Fruit fly (Drosophila melanogaster) whole organism, embryonic: ENCODE measurements around the gene phol.
A peak's percentile ranks its signal among the peaks of the same experiment; 100 is the strongest.

Source experiments
- Antp ChIP-seq: fragments of 200-800 bp; sonication (Bioruptor generic); optimal IDR thresholded peaks from 3 replicates; lab custom pipeline; 2016; ENCODE audit warnings: missing biosample characterization, missing genetic modification characterization
- Bgb ChIP-seq: fragments of 200-800 bp; sonication (Bioruptor generic); IDR thresholded peaks from 2 replicates; pipeline ENCODE4 v1.3.6; 2022; ENCODE audit warnings: missing biosample characterization, missing genetic modification characterization; ENCODE audit not compliant: partially characterized antibody
- CG10274 ChIP-seq: fragments of 200-800 bp; sonication (Bioruptor generic); optimal IDR thresholded peaks from 3 replicates; lab custom pipeline; 2017; ENCODE audit warnings: missing biosample characterization, mild to moderate bottlenecking, missing genetic modification characterization
- CG10431 ChIP-seq: fragments of 200-800 bp; sonication (Bioruptor generic); optimal IDR thresholded peaks from 3 replicates; lab custom pipeline; 2018; ENCODE audit warnings: missing biosample characterization, mild to moderate bottlenecking, missing genetic modification characterization
- CG11085 ChIP-seq: fragments of 200-800 bp; sonication (Bioruptor generic); IDR thresholded peaks from 2 replicates; pipeline ENCODE4 v1.3.6; 2022; ENCODE audit warnings: missing biosample characterization, missing genetic modification characterization
- CG11093 ChIP-seq: fragments of 200-800 bp; sonication (Bioruptor generic); IDR thresholded peaks from 3 replicates; pipeline ENCODE4 v1.3.6; 2022; ENCODE audit warnings: missing biosample characterization, missing genetic modification characterization
- CG11695 ChIP-seq: fragments of 200-800 bp; sonication (Bioruptor generic); IDR thresholded peaks from 3 replicates; pipeline ENCODE4 v1.3.6; 2022; ENCODE audit warnings: missing biosample characterization, missing genetic modification characterization
- CG12219 ChIP-seq: fragments of 200-800 bp; sonication (Bioruptor generic); optimal IDR thresholded peaks from 3 replicates; lab custom pipeline; 2018; ENCODE audit warnings: missing biosample characterization, mild to moderate bottlenecking, missing genetic modification characterization
- CG1233 ChIP-seq: fragments of 200-800 bp; sonication (Bioruptor generic); optimal IDR thresholded peaks from 4 replicates; lab custom pipeline; 2018; ENCODE audit warnings: missing biosample characterization, mild to moderate bottlenecking, missing genetic modification characterization
- CG12744 ChIP-seq: fragments of 200-800 bp; sonication (Bioruptor generic); optimal IDR thresholded peaks from 2 replicates; lab custom pipeline; 2016; ENCODE audit warnings: missing biosample characterization, missing genetic modification characterization
- CG14441 ChIP-seq: fragments of 200-800 bp; sonication (Bioruptor generic); IDR thresholded peaks from 2 replicates; pipeline ENCODE4 v1.3.6; 2022; ENCODE audit warnings: missing biosample characterization, missing genetic modification characterization
- CG17568 ChIP-seq: fragments of 200-800 bp; sonication (Bioruptor generic); optimal IDR thresholded peaks from 2 replicates; lab custom pipeline; 2018; ENCODE audit warnings: missing biosample characterization, mild to moderate bottlenecking, missing genetic modification characterization, moderate library complexity
- CG2889 ChIP-seq: fragments of 200-800 bp; sonication (Bioruptor generic); IDR thresholded peaks from 3 replicates; pipeline ENCODE4 v1.3.6; 2022; ENCODE audit warnings: missing biosample characterization, missing genetic modification characterization
- CG30403 ChIP-seq: fragments of 200-800 bp; sonication (Bioruptor generic); optimal IDR thresholded peaks from 3 replicates; lab custom pipeline; 2016; ENCODE audit warnings: missing biosample characterization, missing genetic modification characterization
- CG3407 ChIP-seq: fragments of 200-800 bp; sonication (Bioruptor generic); optimal IDR thresholded peaks from 2 replicates; lab custom pipeline; 2018; ENCODE audit warnings: missing biosample characterization, mild to moderate bottlenecking, missing genetic modification characterization
- CG5180 ChIP-seq: fragments of 200-800 bp; sonication (Bioruptor generic); optimal IDR thresholded peaks from 3 replicates; lab custom pipeline; 2017; ENCODE audit warnings: missing biosample characterization, missing genetic modification characterization, mild to moderate bottlenecking, moderate library complexity, missing genetic modification reagents
- CG6175 ChIP-seq: fragments of 200-800 bp; sonication (Bioruptor generic); IDR thresholded peaks from 3 replicates; pipeline ENCODE4 v1.3.6; 2022; ENCODE audit warnings: missing biosample characterization, missing genetic modification characterization
- CG8944 ChIP-seq: fragments of 200-800 bp; sonication (Bioruptor generic); optimal IDR thresholded peaks from 3 replicates; lab custom pipeline; 2016; ENCODE audit warnings: missing biosample characterization, missing genetic modification characterization
- CG9609 ChIP-seq: fragments of 200-800 bp; sonication (Bioruptor generic); optimal IDR thresholded peaks from 3 replicates; lab custom pipeline; 2016; ENCODE audit warnings: missing biosample characterization, missing genetic modification characterization
- CG9876 ChIP-seq: fragments of 200-800 bp; sonication (Bioruptor generic); optimal IDR thresholded peaks from 2 replicates; lab custom pipeline; 2016; ENCODE audit warnings: missing biosample characterization, missing genetic modification characterization
- CG9932 ChIP-seq: fragments of 200-800 bp; sonication (Bioruptor generic); IDR thresholded peaks from 2 replicates; pipeline ENCODE4 v1.3.6; 2022; ENCODE audit warnings: missing biosample characterization, missing genetic modification characterization
- Dref ChIP-seq: fragments of 200-800 bp; sonication (Bioruptor generic); IDR thresholded peaks from 2 replicates; pipeline ENCODE4 v1.3.6; 2022; ENCODE audit warnings: missing biosample characterization, missing genetic modification characterization
- Ets65A ChIP-seq: fragments of 200-800 bp; sonication (Bioruptor generic); peaks from one replicate; lab custom pipeline; 2016; ENCODE audit warnings: missing biosample characterization, missing genetic modification characterization
- GATAe ChIP-seq: fragments of 200-800 bp; sonication (Bioruptor generic); conservative IDR thresholded peaks from 2 replicates; pipeline ENCODE4 v1.3.6; 2022; ENCODE audit warnings: missing biosample characterization, missing genetic modification characterization
- Kr ChIP-seq: fragments of 200-800 bp; sonication (Bioruptor generic); optimal IDR thresholded peaks from 2 replicates; lab custom pipeline; 2017; ENCODE audit warnings: missing biosample characterization, mild to moderate bottlenecking, missing genetic modification characterization
- NC2β ChIP-seq: fragments of 200-800 bp; sonication (Bioruptor generic); optimal IDR thresholded peaks from 2 replicates; lab custom pipeline; 2016; ENCODE audit warnings: missing biosample characterization, missing genetic modification characterization
- NFAT ChIP-seq: fragments of 200-800 bp; sonication (Bioruptor generic); IDR thresholded peaks from 2 replicates; pipeline ENCODE4 v1.3.6; 2022; ENCODE audit warnings: missing biosample characterization, missing genetic modification characterization
- Nf-YA ChIP-seq: fragments of 200-800 bp; sonication (Bioruptor generic); IDR thresholded peaks from 2 replicates; pipeline ENCODE4 v1.3.6; 2022; ENCODE audit warnings: missing biosample characterization, missing genetic modification characterization
- Optix ChIP-seq: fragments of 200-800 bp; sonication (Bioruptor generic); IDR thresholded peaks from 3 replicates; pipeline ENCODE4 v1.3.6; 2022; ENCODE audit warnings: missing biosample characterization, missing genetic modification characterization
- Sin3A ChIP-seq: fragments of >200 bp; optimal IDR thresholded peaks from 2 replicates; lab custom pipeline; 2018
- amos ChIP-seq: fragments of 200-800 bp; sonication (Bioruptor generic); IDR thresholded peaks from 2 replicates; pipeline ENCODE4 v1.3.6; 2022; ENCODE audit warnings: missing biosample characterization, missing genetic modification characterization; ENCODE audit not compliant: partially characterized antibody
- aop ChIP-seq: fragments of 200-800 bp; sonication (Bioruptor generic); IDR thresholded peaks from 2 replicates; pipeline ENCODE4 v1.3.6; 2022; ENCODE audit warnings: missing biosample characterization, missing genetic modification characterization
- az2 ChIP-seq: fragments of 200-800 bp; sonication (Bioruptor generic); optimal IDR thresholded peaks from 3 replicates; lab custom pipeline; 2016; ENCODE audit warnings: missing biosample characterization, missing genetic modification characterization
- chif ChIP-seq, 2 experiments: fragments of 200-800 bp; sonication (Bioruptor generic); optimal IDR thresholded peaks; 3 replicates each; lab custom pipeline; 2016; ENCODE audit warnings: missing biosample characterization in 2 of 2, missing genetic modification characterization in 2 of 2
- ci ChIP-seq: fragments of 200-800 bp; sonication (Bioruptor generic); IDR thresholded peaks from 3 replicates; pipeline ENCODE4 v1.3.6; 2022; ENCODE audit warnings: missing biosample characterization, missing genetic modification characterization
- corto ChIP-seq: fragments of 200-800 bp; sonication (Bioruptor generic); optimal IDR thresholded peaks from 2 replicates; lab custom pipeline; 2016; ENCODE audit warnings: missing biosample characterization, mild to moderate bottlenecking, missing genetic modification characterization, moderate library complexity
- crol ChIP-seq: fragments of 200-800 bp; sonication (Bioruptor generic); IDR thresholded peaks from 2 replicates; pipeline ENCODE4 v1.3.6; 2022; ENCODE audit warnings: missing biosample characterization, missing genetic modification characterization
- emc ChIP-seq: fragments of 200-800 bp; sonication (Bioruptor generic); optimal IDR thresholded peaks from 2 replicates; lab custom pipeline; 2016; ENCODE audit warnings: missing biosample characterization, missing genetic modification characterization
- eyg ChIP-seq: fragments of 200-800 bp; sonication (Bioruptor generic); optimal IDR thresholded peaks from 3 replicates; lab custom pipeline; 2016; ENCODE audit warnings: missing biosample characterization, missing genetic modification characterization
- hkb ChIP-seq, 2 experiments: fragments of 200-800 bp in 1 of 2; fragments of >200 bp in 1 of 2; sonication (Bioruptor generic) in 1 of 2; IDR thresholded peaks in 1 of 2; optimal IDR thresholded peaks in 1 of 2; 2 replicates each; pipeline versions ENCODE4 v1.3.6 to Lab custom; 2017 to 2022; ENCODE audit warnings: missing biosample characterization in 1 of 2, missing genetic modification characterization in 1 of 2
- lola ChIP-seq, 3 experiments: fragments of >200 bp in 2 of 3; fragments of 200-800 bp in 1 of 3; sonication (Bioruptor generic) in 1 of 3; optimal IDR thresholded peaks; 2 replicates each; lab custom pipeline; 2017 to 2019; ENCODE audit warnings: missing biosample characterization in 3 of 3, missing genetic modification characterization in 3 of 3, mild to moderate bottlenecking in 1 of 3, moderate library complexity in 1 of 3
- luna ChIP-seq: fragments of 200-800 bp; sonication (Bioruptor generic); optimal IDR thresholded peaks from 2 replicates; lab custom pipeline; 2016; ENCODE audit warnings: missing biosample characterization, missing genetic modification characterization
- pfk ChIP-seq: fragments of 200-800 bp; sonication (Bioruptor generic); optimal IDR thresholded peaks from 2 replicates; lab custom pipeline; 2018; ENCODE audit warnings: missing biosample characterization, mild to moderate bottlenecking, missing genetic modification characterization, moderate library complexity
- prd ChIP-seq, 3 experiments: fragments of >200 bp in 2 of 3; fragments of 200-800 bp in 1 of 3; sonication (Bioruptor generic) in 1 of 3; optimal IDR thresholded peaks in 2 of 3; IDR thresholded peaks in 1 of 3; 2 replicates in 2 of 3; 3 replicates in 1 of 3; pipeline versions ENCODE4 v1.3.6 to Lab custom; 2017 to 2022; ENCODE audit warnings: missing biosample characterization in 1 of 3, missing genetic modification characterization in 1 of 3
- ro ChIP-seq: fragments of 200-800 bp; sonication (Bioruptor generic); IDR thresholded peaks from 2 replicates; pipeline ENCODE4 v1.3.6; 2022; ENCODE audit warnings: missing biosample characterization, missing genetic modification characterization
- sd ChIP-seq: fragments of 200-800 bp; sonication (Bioruptor generic); optimal IDR thresholded peaks from 3 replicates; lab custom pipeline; 2018; ENCODE audit warnings: missing biosample characterization, mild to moderate bottlenecking, missing genetic modification characterization, moderate library complexity
- stc ChIP-seq: fragments of 200-800 bp; sonication (Bioruptor generic); IDR thresholded peaks from 2 replicates; pipeline ENCODE4 v1.3.6; 2022; ENCODE audit warnings: missing biosample characterization, missing genetic modification characterization
- tll ChIP-seq, 2 experiments: fragments of 200-800 bp in 1 of 2; fragments of >200 bp in 1 of 2; sonication (Bioruptor generic) in 1 of 2; optimal IDR thresholded peaks; 2 replicates each; lab custom pipeline; 2017 to 2019; ENCODE audit warnings: missing biosample characterization in 2 of 2, missing genetic modification characterization in 2 of 2, mild to moderate bottlenecking in 1 of 2, moderate library complexity in 1 of 2
- vvl ChIP-seq: fragments of 200-800 bp; sonication (Bioruptor generic); IDR thresholded peaks from 2 replicates; pipeline ENCODE4 v1.3.6; 2022; ENCODE audit warnings: missing biosample characterization, missing genetic modification characterization
- z ChIP-seq: fragments of 200-800 bp; sonication (Bioruptor generic); IDR thresholded peaks from 3 replicates; pipeline ENCODE4 v1.3.6; 2022; ENCODE audit warnings: missing biosample characterization, missing genetic modification characterization
- zf30C ChIP-seq: fragments of 200-800 bp; sonication (Bioruptor generic); optimal IDR thresholded peaks from 3 replicates; lab custom pipeline; 2018; ENCODE audit warnings: missing biosample characterization, mild to moderate bottlenecking, missing genetic modification characterization

Gene phol

dm6 chr3L:9447239-9447777 is 8.8 kb downstream of the phol start (continued):
- TF ChIP-seq Kr (GFP tag; lab: Kevin White, UChicago) = peak; percentile 79
- no peak for TF ChIP-seq CG12219
- peak; percentile 79; the same call in 1 of the 2 replicates for TF ChIP-seq GATAe (GFP tag; lab: Robert Waterston, UW)
- TF ChIP-seq emc = no peak
- no peak for TF ChIP-seq CG8944 (GFP tag; lab: Kevin White, UChicago)
- TF ChIP-seq Antp (GFP tag; lab: Kevin White, UChicago) = no peak
- no peak for TF ChIP-seq CG17568 (GFP tag; lab: Kevin White, UChicago)
- TF ChIP-seq stc (GFP tag; lab: Robert Waterston, UW) = no peak
- no peak for TF ChIP-seq aop (GFP tag; lab: Robert Waterston, UW)
- TF ChIP-seq CG9876 (GFP tag; lab: Kevin White, UChicago) = no peak
- TF ChIP-seq NC2β (GFP tag; lab: Kevin White, UChicago) = no peak
- TF ChIP-seq CG11085 (GFP tag; lab: Robert Waterston, UW) = no peak
- no peak for TF ChIP-seq CG11093 (GFP tag; lab: Robert Waterston, UW)
- no peak for TF ChIP-seq Optix (GFP tag; lab: Robert Waterston, UW)
- TF ChIP-seq Nf-YA (GFP tag; lab: Robert Waterston, UW) = no peak
- TF ChIP-seq CG10274 = no peak
- TF ChIP-seq CG1233 (GFP tag; lab: Kevin White, UChicago) = no peak
- no peak for TF ChIP-seq CG9609 (GFP tag; lab: Kevin White, UChicago)
- no peak for TF ChIP-seq CG11695
- no peak for TF ChIP-seq zf30C
- peak; percentile 10; the same call in 1 of the 2 replicates for TF ChIP-seq Bgb (GFP tag; lab: Robert Waterston, UW)
- no peak for TF ChIP-seq CG2889
- no peak for TF ChIP-seq NFAT
- no peak for TF ChIP-seq CG30403 (GFP tag; lab: Kevin White, UChicago)
- no peak for TF ChIP-seq hkb (optimal IDR thresholded peaks at IDR 0.05; lab: Kevin White, UChicago)
- no peak for TF ChIP-seq hkb (GFP tag; IDR thresholded peaks at IDR 0.05; lab: Robert Waterston, UW)
- TF ChIP-seq amos (GFP tag; lab: Robert Waterston, UW) = no peak
- no peak for TF ChIP-seq CG3407
- TF ChIP-seq sd (tag; lab: Kevin White, UChicago) = peak; percentile 73
- TF ChIP-seq CG12744 (GFP tag; lab: Kevin White, UChicago) = no peak
- no peak for TF ChIP-seq Sin3A (lab: Kevin White, UChicago)
- no peak for TF ChIP-seq prd (optimal IDR thresholded peaks at IDR 0.05; lab: Kevin White, UChicago)
- no peak for TF ChIP-seq prd (GFP tag; IDR thresholded peaks at IDR 0.05; lab: Robert Waterston, UW)
- 0 out of 2 replicates have a peak, but pooled peaks have one; percentile 11 for TF ChIP-seq CG9932 (GFP tag; lab: Robert Waterston, UW)
- TF ChIP-seq Dref (GFP tag; lab: Robert Waterston, UW) = no peak
- TF ChIP-seq z = no peak
- no peak for TF ChIP-seq CG5180
- TF ChIP-seq pfk = no peak
- TF ChIP-seq vvl (GFP tag; lab: Robert Waterston, UW) = peak; percentile 55; the same call in 1 of the 2 replicates
- TF ChIP-seq corto (GFP tag; lab: Kevin White, UChicago) = peak; percentile 2
- peak in 1 of 2 experiments; percentile 45 for TF ChIP-seq tll (GFP tag; optimal IDR thresholded peaks at IDR 0.05; lab: Kevin White, UChicago)
- TF ChIP-seq crol (GFP tag; lab: Robert Waterston, UW) = peak; percentile 56; the same call in 1 of the 2 replicates
- TF ChIP-seq lola (GFP tag; optimal IDR thresholded peaks at IDR 0.05; lab: Kevin White, UChicago) = no peak
- no peak for TF ChIP-seq az2 (GFP tag; lab: Kevin White, UChicago)
- TF ChIP-seq CG6175 = peak; percentile 54; the same call in 1 of the 3 replicates
- peak; percentile 97 for TF ChIP-seq CG10431
- TF ChIP-seq ro (GFP tag; lab: Robert Waterston, UW) = no peak
- TF ChIP-seq Ets65A = no peak
- TF ChIP-seq ci (GFP tag; lab: Robert Waterston, UW) = no peak
- no peak for TF ChIP-seq CG14441 (GFP tag; lab: Robert Waterston, UW)
- no peak for TF ChIP-seq luna (GFP tag; lab: Kevin White, UChicago)
- TF ChIP-seq eyg (GFP tag; lab: Kevin White, UChicago) = no peak
- TF ChIP-seq chif (GFP tag; optimal IDR thresholded peaks at IDR 0.05; lab: Kevin White, UChicago) = no peak
